Worm (Caenorhabditis elegans) whole organism, L1 larva: ENCODE measurements around the gene drr-2.

Experiments
- efl-3 ChIP-seq: fragments of 200-800 bp; sonication (Bioruptor generic); optimal IDR thresholded peaks from 2 replicates; lab custom pipeline; 2018; ENCODE audit warnings: mild to moderate bottlenecking, missing genetic modification characterization, missing compliant biosample characterization
- hpl-2 ChIP-seq: fragments of 150-350 bp; optimal IDR thresholded peaks from 2 replicates; lab custom pipeline; 2014; ENCODE audit warnings: missing biosample characterization, missing genetic modification reagents, missing genetic modification characterization
- lsy-2 ChIP-seq, 2 experiments: fragments of 150-350 bp; optimal IDR thresholded peaks; 2 replicates each; lab custom pipeline; 2014; ENCODE audit warnings: missing biosample characterization in 2 of 2, missing genetic modification characterization in 2 of 2
- nhr-11 ChIP-seq: fragments of 150-350 bp; optimal IDR thresholded peaks from 2 replicates; lab custom pipeline; 2014; ENCODE audit warnings: missing biosample characterization, missing genetic modification characterization
- pag-3 ChIP-seq: sonication (generic microtip); optimal IDR thresholded peaks from 2 replicates; lab custom pipeline; 2017; ENCODE audit warnings: missing genetic modification characterization, mild to moderate bottlenecking, missing compliant biosample characterization, antibody characterized with exemption, borderline replicate concordance; ENCODE audit not compliant: insufficient read depth
- skn-1 ChIP-seq: fragments of 150-350 bp; optimal IDR thresholded peaks from 2 replicates; lab custom pipeline; 2014; ENCODE audit warnings: missing biosample characterization, missing genetic modification characterization
- unc-98 ChIP-seq: fragments of 200-800 bp; sonication (Bioruptor generic); IDR thresholded peaks from 2 replicates; pipeline ENCODE4 v1.3.6; 2022; ENCODE audit warnings: missing genetic modification characterization, missing compliant biosample characterization
- zip-4 ChIP-seq: fragments of 200-800 bp; sonication (Bioruptor generic); optimal IDR thresholded peaks from 2 replicates; lab custom pipeline; 2018; ENCODE audit warnings: mild to moderate bottlenecking, missing genetic modification characterization, moderate library complexity, missing compliant biosample characterization
- ztf-11 ChIP-seq, 2 experiments: sonication (generic microtip); optimal IDR thresholded peaks; 2 replicates each; lab custom pipeline; 2016 to 2017; ENCODE audit warnings: missing genetic modification characterization in 2 of 2, missing biosample characterization in 1 of 2, missing compliant biosample characterization in 1 of 2

ce11 chrIII:13626692-13627091 is 16.7 kb downstream of the drr-2 start, which contains the start of gene T12D8.5:
- no peak for TF ChIP-seq unc-98 (GFP tag; lab: Robert Waterston, UW)
- TF ChIP-seq ztf-11 (tag; optimal IDR thresholded peaks at IDR 0.05; lab: Kevin White, UChicago), result no peak
- TF ChIP-seq zip-4 (GFP tag; lab: Kevin White, UChicago), result no peak
- TF ChIP-seq efl-3 (GFP tag; lab: Kevin White, UChicago), result no peak
- no peak for TF ChIP-seq skn-1 (tag; lab: Kevin White, UChicago)
- TF ChIP-seq pag-3 (tag; lab: Kevin White, UChicago), result no peak
- no peak for TF ChIP-seq hpl-2 (GFP tag; lab: Kevin White, UChicago)
- no peak for TF ChIP-seq lsy-2 (tag; optimal IDR thresholded peaks at IDR 0.05; lab: Kevin White, UChicago)
- no peak for TF ChIP-seq nhr-11 (tag; lab: Kevin White, UChicago)
